Fruit fly (Drosophila melanogaster) whole organism, embryonic: ENCODE results near the gene UQCR-C2.

Experiments used
- Ada2b ChIP-seq: fragments of 200-800 bp; sonication (Bioruptor generic); IDR thresholded peaks from 2 replicates; pipeline ENCODE4 v1.3.6; 2022; ENCODE audit warnings: missing biosample characterization, missing genetic modification characterization
- B-H1 ChIP-seq: fragments of 200-800 bp; sonication (Bioruptor generic); IDR thresholded peaks from 3 replicates; pipeline ENCODE4 v1.3.6; 2022; ENCODE audit warnings: missing biosample characterization, missing genetic modification characterization
- CG10147 ChIP-seq: fragments of 200-800 bp; sonication (Bioruptor generic); optimal IDR thresholded peaks from 2 replicates; lab custom pipeline; 2019; ENCODE audit warnings: missing biosample characterization, mild to moderate bottlenecking, missing genetic modification characterization, moderate library complexity
- CG12155 ChIP-seq: fragments of 200-800 bp; sonication (Bioruptor generic); optimal IDR thresholded peaks from 3 replicates; lab custom pipeline; 2016; ENCODE audit warnings: missing biosample characterization, missing genetic modification characterization
- CG12299 ChIP-seq: fragments of 200-800 bp; sonication (Bioruptor generic); optimal IDR thresholded peaks from 2 replicates; lab custom pipeline; 2018; ENCODE audit warnings: missing biosample characterization, mild to moderate bottlenecking, missing genetic modification characterization
- CG12769 ChIP-seq: fragments of 200-800 bp; sonication (Bioruptor generic); optimal IDR thresholded peaks from 2 replicates; lab custom pipeline; 2019; ENCODE audit warnings: missing biosample characterization, mild to moderate bottlenecking, missing genetic modification characterization, moderate library complexity
- CG1603 ChIP-seq: fragments of 200-800 bp; sonication (Bioruptor generic); optimal IDR thresholded peaks from 2 replicates; lab custom pipeline; 2019; ENCODE audit warnings: missing biosample characterization, mild to moderate bottlenecking, missing genetic modification characterization, moderate library complexity
- CG17186 ChIP-seq: fragments of 200-800 bp; sonication (Bioruptor generic); optimal IDR thresholded peaks from 3 replicates; lab custom pipeline; 2017; ENCODE audit warnings: missing biosample characterization, missing genetic modification reagents, missing genetic modification characterization
- CG17612 ChIP-seq: fragments of 200-800 bp; sonication (Bioruptor generic); IDR thresholded peaks from 2 replicates; pipeline ENCODE4 v1.3.6; 2022; ENCODE audit warnings: missing biosample characterization, missing genetic modification characterization
- CG1792 ChIP-seq: fragments of 200-800 bp; sonication (Bioruptor generic); optimal IDR thresholded peaks from 2 replicates; lab custom pipeline; 2016; ENCODE audit warnings: missing biosample characterization, missing genetic modification characterization
- CG18262 ChIP-seq: fragments of 200-800 bp; optimal IDR thresholded peaks from 3 replicates; lab custom pipeline; 2019; ENCODE audit warnings: missing biosample characterization, mild to moderate bottlenecking, missing genetic modification characterization, moderate library complexity
- CG1832 ChIP-seq: fragments of 200-800 bp; sonication (Bioruptor generic); optimal IDR thresholded peaks from 2 replicates; lab custom pipeline; 2017; ENCODE audit warnings: missing biosample characterization, mild to moderate bottlenecking, missing genetic modification characterization, inconsistent platforms
- CG31388 ChIP-seq: fragments of 200-800 bp; sonication (Bioruptor generic); optimal IDR thresholded peaks from 2 replicates; lab custom pipeline; 2016; ENCODE audit warnings: missing biosample characterization, missing genetic modification characterization
- CG32532 ChIP-seq: fragments of 200-800 bp; sonication (Bioruptor generic); IDR thresholded peaks from 2 replicates; pipeline ENCODE4 v1.3.6; 2022; ENCODE audit warnings: missing biosample characterization, missing genetic modification characterization
- CG33557 ChIP-seq: fragments of 200-800 bp; sonication (Bioruptor generic); optimal IDR thresholded peaks from 2 replicates; lab custom pipeline; 2019; ENCODE audit warnings: missing biosample characterization, mild to moderate bottlenecking, missing genetic modification characterization, moderate library complexity
- CG34422 ChIP-seq: fragments of 200-800 bp; sonication (Bioruptor generic); IDR thresholded peaks from 3 replicates; pipeline ENCODE4 v1.3.6; 2022; ENCODE audit warnings: missing biosample characterization, missing genetic modification characterization
- CG43689 ChIP-seq: fragments of 200-800 bp; sonication (Bioruptor generic); IDR thresholded peaks from 2 replicates; pipeline ENCODE4 v1.3.6; 2022; ENCODE audit warnings: missing biosample characterization, missing genetic modification characterization
- CG6813 ChIP-seq: fragments of 200-800 bp; sonication (Bioruptor generic); optimal IDR thresholded peaks from 2 replicates; lab custom pipeline; 2017; ENCODE audit warnings: missing biosample characterization, missing genetic modification characterization, mild to moderate bottlenecking, moderate library complexity, missing genetic modification reagents
- D19A ChIP-seq: fragments of 200-800 bp; optimal IDR thresholded peaks from 3 replicates; lab custom pipeline; 2019; ENCODE audit warnings: missing biosample characterization, mild to moderate bottlenecking, missing genetic modification characterization, moderate library complexity
- Dp ChIP-seq: fragments of 200-800 bp; sonication (Bioruptor generic); optimal IDR thresholded peaks from 2 replicates; lab custom pipeline; 2018; ENCODE audit warnings: missing biosample characterization, mild to moderate bottlenecking, missing genetic modification characterization, moderate library complexity
- E2f1 ChIP-seq: fragments of 200-800 bp; sonication (Bioruptor generic); IDR thresholded peaks from 2 replicates; pipeline ENCODE4 v1.3.6; 2022; ENCODE audit warnings: missing biosample characterization, missing genetic modification characterization
- E2f2 ChIP-seq: fragments of 200-800 bp; sonication (Bioruptor generic); IDR thresholded peaks from 2 replicates; pipeline ENCODE4 v1.3.6; 2022; ENCODE audit warnings: missing biosample characterization, missing genetic modification characterization
- ERR ChIP-seq: fragments of 200-800 bp; sonication (Bioruptor generic); optimal IDR thresholded peaks from 2 replicates; lab custom pipeline; 2016; ENCODE audit warnings: missing biosample characterization, missing genetic modification characterization
- H15 ChIP-seq: fragments of 200-800 bp; sonication (Bioruptor generic); IDR thresholded peaks from 3 replicates; pipeline ENCODE4 v1.3.6; 2022; ENCODE audit warnings: missing biosample characterization, missing genetic modification characterization
- HLH4C ChIP-seq: fragments of 200-800 bp; sonication (Bioruptor generic); IDR thresholded peaks from 3 replicates; pipeline ENCODE4 v1.3.6; 2022; ENCODE audit warnings: missing biosample characterization, missing genetic modification characterization; ENCODE audit not compliant: partially characterized antibody
- HLHmδ ChIP-seq: fragments of 200-800 bp; sonication (Bioruptor generic); optimal IDR thresholded peaks from 2 replicates; lab custom pipeline; 2018; ENCODE audit warnings: missing biosample characterization, mild to moderate bottlenecking, missing genetic modification characterization, moderate library complexity
- Hand ChIP-seq: fragments of 200-800 bp; sonication (Bioruptor generic); optimal IDR thresholded peaks from 2 replicates; lab custom pipeline; 2017; ENCODE audit warnings: mild to moderate bottlenecking, missing biosample characterization, missing genetic modification reagents, missing genetic modification characterization
- Hr3 ChIP-seq: fragments of 200-800 bp; sonication (Bioruptor generic); optimal IDR thresholded peaks from 3 replicates; lab custom pipeline; 2016; ENCODE audit warnings: missing biosample characterization, missing genetic modification characterization
- Lhr ChIP-seq: fragments of 200-800 bp; sonication (Bioruptor generic); optimal IDR thresholded peaks from 3 replicates; lab custom pipeline; 2017; ENCODE audit warnings: mild to moderate bottlenecking, missing biosample characterization, missing genetic modification reagents, missing genetic modification characterization
- MESR4 ChIP-seq: fragments of 200-800 bp; sonication (Bioruptor generic); optimal IDR thresholded peaks from 2 replicates; lab custom pipeline; 2018; ENCODE audit warnings: missing biosample characterization, mild to moderate bottlenecking, missing genetic modification characterization, moderate library complexity
- NC2β ChIP-seq: fragments of 200-800 bp; sonication (Bioruptor generic); optimal IDR thresholded peaks from 2 replicates; lab custom pipeline; 2016; ENCODE audit warnings: missing biosample characterization, missing genetic modification characterization
- NFAT ChIP-seq: fragments of 200-800 bp; sonication (Bioruptor generic); IDR thresholded peaks from 2 replicates; pipeline ENCODE4 v1.3.6; 2022; ENCODE audit warnings: missing biosample characterization, missing genetic modification characterization
- ac ChIP-seq: fragments of 200-800 bp; sonication (Bioruptor generic); optimal IDR thresholded peaks from 3 replicates; lab custom pipeline; 2017; ENCODE audit warnings: missing biosample characterization, mild to moderate bottlenecking, missing genetic modification characterization
- al ChIP-seq: fragments of 200-800 bp; sonication (Bioruptor generic); IDR thresholded peaks from 2 replicates; pipeline ENCODE4 v1.3.6; 2022; ENCODE audit warnings: missing biosample characterization, missing genetic modification characterization
- cas ChIP-seq: fragments of 200-800 bp; sonication (Bioruptor generic); IDR thresholded peaks from 2 replicates; pipeline ENCODE4 v1.3.6; 2022; ENCODE audit warnings: missing biosample characterization, missing genetic modification characterization
- cwo ChIP-seq: fragments of 200-800 bp; sonication (Bioruptor generic); optimal IDR thresholded peaks from 3 replicates; lab custom pipeline; 2017; ENCODE audit warnings: missing biosample characterization, missing genetic modification characterization, mild to moderate bottlenecking, moderate library complexity, missing genetic modification reagents
- ewg ChIP-seq: fragments of 200-800 bp; sonication (Bioruptor generic); optimal IDR thresholded peaks from 3 replicates; lab custom pipeline; 2017; ENCODE audit warnings: mild to moderate bottlenecking, missing biosample characterization, missing genetic modification reagents, missing genetic modification characterization
- fu2 ChIP-seq: fragments of 200-800 bp; sonication (Bioruptor generic); optimal IDR thresholded peaks from 2 replicates; lab custom pipeline; 2016; ENCODE audit warnings: missing biosample characterization, missing genetic modification characterization
- gem ChIP-seq: fragments of 200-800 bp; sonication (Bioruptor generic); optimal IDR thresholded peaks from 2 replicates; lab custom pipeline; 2019; ENCODE audit warnings: missing biosample characterization, mild to moderate bottlenecking, missing genetic modification characterization, moderate library complexity
- grau ChIP-seq: fragments of 200-800 bp; optimal IDR thresholded peaks from 3 replicates; lab custom pipeline; 2019; ENCODE audit warnings: missing biosample characterization, mild to moderate bottlenecking, missing genetic modification characterization, moderate library complexity
- h ChIP-seq: fragments of >200 bp; optimal IDR thresholded peaks from 2 replicates; lab custom pipeline; 2017
- jumu ChIP-seq: fragments of 200-800 bp; sonication (Bioruptor generic); optimal IDR thresholded peaks from 3 replicates; lab custom pipeline; 2016; ENCODE audit warnings: missing biosample characterization, missing genetic modification characterization
- lmd ChIP-seq: fragments of 200-800 bp; sonication (Bioruptor generic); IDR thresholded peaks from 2 replicates; pipeline ENCODE4 v1.3.6; 2022; ENCODE audit warnings: missing biosample characterization, missing genetic modification characterization
- scrt ChIP-seq: fragments of 200-800 bp; sonication (Bioruptor generic); optimal IDR thresholded peaks from 2 replicates; lab custom pipeline; 2018; ENCODE audit warnings: missing biosample characterization, mild to moderate bottlenecking, missing genetic modification characterization, moderate library complexity
- slbo ChIP-seq: fragments of 200-800 bp; sonication (Bioruptor generic); IDR thresholded peaks from 2 replicates; pipeline ENCODE4 v1.3.6; 2022; ENCODE audit warnings: missing biosample characterization, missing genetic modification characterization
- sr ChIP-seq: fragments of 200-800 bp; sonication (Bioruptor generic); IDR thresholded peaks from 3 replicates; pipeline ENCODE4 v1.3.6; 2022; ENCODE audit warnings: missing biosample characterization, missing genetic modification characterization
- stc ChIP-seq: fragments of 200-800 bp; sonication (Bioruptor generic); IDR thresholded peaks from 2 replicates; pipeline ENCODE4 v1.3.6; 2022; ENCODE audit warnings: missing biosample characterization, missing genetic modification characterization
- stwl ChIP-seq: fragments of 200-800 bp; sonication (Bioruptor generic); optimal IDR thresholded peaks from 3 replicates; lab custom pipeline; 2018; ENCODE audit warnings: missing biosample characterization, mild to moderate bottlenecking, missing genetic modification characterization, moderate library complexity
- tgo ChIP-seq: fragments of 200-800 bp; sonication (Bioruptor generic); IDR thresholded peaks from 3 replicates; pipeline ENCODE4 v1.3.6; 2022; ENCODE audit warnings: missing biosample characterization, missing genetic modification characterization
- trh ChIP-seq: fragments of 200-800 bp; sonication (Bioruptor generic); optimal IDR thresholded peaks from 2 replicates; lab custom pipeline; 2016; ENCODE audit warnings: missing biosample characterization, missing genetic modification characterization
- tx ChIP-seq: fragments of 200-800 bp; sonication (Bioruptor generic); optimal IDR thresholded peaks from 2 replicates; lab custom pipeline; 2016; ENCODE audit warnings: missing biosample characterization, missing genetic modification characterization
- z ChIP-seq: fragments of 200-800 bp; sonication (Bioruptor generic); IDR thresholded peaks from 3 replicates; pipeline ENCODE4 v1.3.6; 2022; ENCODE audit warnings: missing biosample characterization, missing genetic modification characterization

Gene UQCR-C2

DNA sequence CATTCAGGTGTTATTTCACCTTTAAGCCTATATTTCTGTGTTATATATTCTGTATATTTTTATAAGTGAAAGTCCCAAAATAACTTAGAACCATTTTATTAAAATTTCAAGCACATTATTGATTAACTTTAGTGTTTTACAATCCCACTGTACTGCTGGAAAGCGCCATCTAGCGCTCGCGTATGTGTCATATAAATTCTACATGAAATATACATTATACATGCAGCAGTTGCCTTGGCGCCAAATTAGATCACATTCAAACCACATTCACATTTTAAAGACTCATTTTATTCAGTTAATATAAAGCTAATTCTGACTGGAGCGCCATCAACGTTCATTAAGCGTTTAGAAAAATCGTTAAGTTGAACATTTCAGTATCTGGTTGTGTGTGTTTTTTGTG, 20.6 kb upstream of the UQCR-C2 start (continued):
- TF ChIP-seq h (lab: Kevin White, UChicago): no peak
- TF ChIP-seq MESR4 (GFP tag; lab: Kevin White, UChicago): no peak
- TF ChIP-seq tgo: peak; percentile 29; the same call in 2 of the 3 replicates
- no peak for TF ChIP-seq CG43689 (GFP tag; lab: Robert Waterston, UW)
- peak; percentile 4; the same call in 1 of the 2 replicates for TF ChIP-seq lmd (GFP tag; lab: Robert Waterston, UW)
- no peak for TF ChIP-seq Hr3
- no peak for TF ChIP-seq gem
- peak; percentile 92 for TF ChIP-seq E2f2 (GFP tag; lab: Robert Waterston, UW)
- TF ChIP-seq sr (GFP tag; lab: Robert Waterston, UW): no peak
- TF ChIP-seq Dp: peak; percentile 83
- TF ChIP-seq stwl (tag; lab: Kevin White, UChicago): peak; percentile 34
- TF ChIP-seq NC2β (GFP tag; lab: Kevin White, UChicago): no peak
- no peak for TF ChIP-seq CG12299 (tag; lab: Kevin White, UChicago)
- TF ChIP-seq CG1603 (tag; lab: Kevin White, UChicago): peak; percentile 35
- TF ChIP-seq D19A (tag; lab: Kevin White, UChicago): no peak
- no peak for TF ChIP-seq B-H1 (GFP tag; lab: Robert Waterston, UW)
- no peak for TF ChIP-seq H15 (GFP tag; lab: Robert Waterston, UW)
- no peak for TF ChIP-seq fu2
- no peak for TF ChIP-seq ac (GFP tag; lab: Kevin White, UChicago)
- TF ChIP-seq HLHmδ (GFP tag; lab: Kevin White, UChicago): no peak
- TF ChIP-seq CG10147 (GFP tag; lab: Kevin White, UChicago): no peak
- TF ChIP-seq scrt (GFP tag; lab: Kevin White, UChicago): no peak
- TF ChIP-seq CG18262 (tag; lab: Kevin White, UChicago): no peak
- TF ChIP-seq CG32532 (GFP tag; lab: Robert Waterston, UW): peak; percentile 49; the same call in 1 of the 2 replicates
- no peak for TF ChIP-seq HLH4C (GFP tag; lab: Robert Waterston, UW)
- no peak for TF ChIP-seq grau
- no peak for TF ChIP-seq NFAT
- TF ChIP-seq CG17612: no peak
- no peak for TF ChIP-seq CG33557 (GFP tag; lab: Kevin White, UChicago)
- no peak for TF ChIP-seq CG1792 (GFP tag; lab: Kevin White, UChicago)
- no peak for TF ChIP-seq jumu (GFP tag; lab: Kevin White, UChicago)
- no peak for TF ChIP-seq Ada2b (GFP tag; lab: Robert Waterston, UW)
- no peak for TF ChIP-seq CG1832 (GFP tag; lab: Kevin White, UChicago)
- TF ChIP-seq trh: no peak
- no peak for TF ChIP-seq cwo
- no peak for TF ChIP-seq z
- TF ChIP-seq CG6813 (GFP tag; lab: Kevin White, UChicago): no peak
- peak; percentile 41; the same call in 1 of the 2 replicates for TF ChIP-seq slbo
- TF ChIP-seq al (GFP tag; lab: Robert Waterston, UW): no peak
- TF ChIP-seq stc: no peak
- no peak for TF ChIP-seq ewg (GFP tag; lab: Kevin White, UChicago)
- no peak for TF ChIP-seq CG12769 (tag; lab: Kevin White, UChicago)
- TF ChIP-seq Lhr: peak; percentile 19
- no peak for TF ChIP-seq CG17186 (GFP tag; lab: Kevin White, UChicago)
- TF ChIP-seq CG34422 (GFP tag; lab: Robert Waterston, UW): peak; percentile 7; the same call in 1 of the 3 replicates
- no peak for TF ChIP-seq E2f1 (GFP tag; lab: Robert Waterston, UW)
- no peak for TF ChIP-seq cas (GFP tag; lab: Robert Waterston, UW)
- TF ChIP-seq ERR (GFP tag; lab: Kevin White, UChicago): no peak
- no peak for TF ChIP-seq Hand (GFP tag; lab: Kevin White, UChicago)
- no peak for TF ChIP-seq CG31388 (GFP tag; lab: Kevin White, UChicago)
- TF ChIP-seq CG12155 (GFP tag; lab: Kevin White, UChicago): no peak
- no peak for TF ChIP-seq tx
